Worm (Caenorhabditis elegans): Measurements from ENCODE around the gene K02F6.8.
"Not testable (repeated sequence)": the region's sequence is repeated elsewhere in the genome, so short reads cannot be mapped to it uniquely, and the experiment has no call there.

Gene K02F6.8

DNA sequence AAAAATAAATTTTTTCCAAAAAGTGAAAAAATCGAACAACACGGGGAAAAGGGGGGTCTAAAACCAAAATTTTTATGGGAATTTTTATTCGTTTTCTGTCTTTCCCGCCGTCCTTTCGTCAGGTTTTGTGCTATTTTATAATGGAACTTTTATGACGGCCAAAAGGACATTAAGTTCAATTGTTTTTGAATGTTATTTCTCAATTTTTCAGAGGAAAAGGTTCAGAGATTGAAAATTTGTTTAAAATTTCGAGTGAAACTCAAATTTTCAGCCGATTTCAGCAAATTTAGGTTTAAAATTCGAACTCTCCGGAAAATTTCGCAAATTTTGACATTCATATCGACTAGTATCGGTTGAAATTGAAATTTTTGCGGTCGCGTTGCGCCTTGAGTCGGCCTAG lies 29.1 kb upstream of the K02F6.8 start, which contains the start of gene nep-18:
Gene nep-18 (minus strand): TSS at position 101 of the 400 bp plus-strand sequence.
- no peak for TF ChIP-seq lin-13 (tag; optimal IDR thresholded peaks at IDR 0.05)
- TF ChIP-seq nhr-12 (tag; optimal IDR thresholded peaks at IDR 0.05): no peak

DNA sequence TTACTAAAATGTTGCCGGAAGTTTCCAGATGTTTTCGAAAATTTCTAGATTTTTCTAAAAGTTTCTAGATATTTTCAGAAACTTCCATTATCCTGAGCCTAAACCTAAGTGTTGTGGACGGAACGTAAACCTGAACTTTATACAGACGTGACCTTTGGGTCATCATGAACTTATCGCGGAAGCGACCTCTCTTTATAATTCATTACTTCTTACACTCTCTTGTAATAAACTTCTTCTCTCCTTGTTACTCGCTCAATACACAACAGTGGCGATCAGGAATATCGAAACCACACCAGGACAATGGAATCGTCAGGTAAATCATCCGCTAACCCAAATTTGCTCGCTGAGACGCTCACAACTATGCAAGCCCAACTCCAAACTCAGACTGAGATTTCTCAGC lies 18.8 kb upstream of the K02F6.8 start, which contains the start of gene K02F6.1:
Gene K02F6.1 (plus strand): TSS at position 301 of the 400 bp plus-strand sequence.
- not testable (repeated sequence) for TF ChIP-seq blmp-1 (tag; optimal IDR thresholded peaks at IDR 0.05); unc-62 (GFP tag; optimal IDR thresholded peaks at IDR 0.05); ceh-39 (tag; optimal IDR thresholded peaks at IDR 0.05)

DNA sequence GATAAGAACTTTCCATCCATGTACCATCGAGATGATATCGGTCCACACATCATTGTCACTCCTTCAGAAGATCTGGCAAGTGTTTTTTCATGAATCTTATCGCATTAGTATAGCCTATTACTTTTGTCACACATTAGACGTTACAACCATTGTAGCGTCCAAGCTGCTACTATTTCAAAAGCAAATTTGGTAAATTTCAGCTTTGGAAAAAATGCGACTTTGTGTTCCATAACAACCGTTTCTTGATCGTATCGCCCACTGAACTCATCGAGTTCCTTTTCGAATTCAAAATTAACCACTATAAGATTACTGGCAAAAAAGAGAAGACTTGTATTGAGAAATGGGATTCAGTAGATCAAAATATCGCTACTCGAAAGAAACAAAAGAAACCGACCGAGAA lies 18.2 kb upstream of the K02F6.8 start:
- TF ChIP-seq mls-2 (tag; optimal IDR thresholded peaks at IDR 0.05) (no peak), ceh-39 (tag; optimal IDR thresholded peaks at IDR 0.05) (no peak)

DNA sequence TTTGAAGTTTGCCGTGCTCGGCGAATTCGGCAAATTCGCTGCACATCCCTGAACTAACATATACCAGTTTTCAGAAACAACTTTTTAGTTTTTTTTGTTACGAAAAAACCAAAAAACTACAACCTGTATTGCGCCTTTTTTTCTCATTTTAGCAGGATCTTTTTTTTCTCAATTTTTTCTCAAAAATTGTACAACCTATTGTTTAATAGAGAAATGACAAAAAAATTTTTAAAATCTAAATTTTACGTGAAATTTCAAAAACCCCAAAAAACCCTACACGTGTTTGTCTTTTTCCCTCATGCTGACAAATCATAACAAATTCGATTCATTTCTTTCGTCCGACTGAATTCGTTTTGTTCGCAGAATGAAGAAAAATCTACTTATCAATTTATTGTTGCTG lies 11.1 kb upstream of the K02F6.8 start, which contains the start of gene K02F6.3:
Gene K02F6.3 (plus strand): TSS at position 301 of the 400 bp plus-strand sequence.
- no peak for TF ChIP-seq nhr-2 (tag; optimal IDR thresholded peaks at IDR 0.05)
- TF ChIP-seq pha-4 (tag; optimal IDR thresholded peaks at IDR 0.05): no peak
- TF ChIP-seq nhr-76 (tag; optimal IDR thresholded peaks at IDR 0.05): no peak
- TF ChIP-seq cnd-1 (tag; optimal IDR thresholded peaks at IDR 0.05): no peak
- no peak for TF ChIP-seq elt-3 (tag; optimal IDR thresholded peaks at IDR 0.05)
- TF ChIP-seq ztf-11 (tag; optimal IDR thresholded peaks at IDR 0.05): no peak
- TF ChIP-seq sem-2 (GFP tag; optimal IDR thresholded peaks at IDR 0.05): no peak
- TF ChIP-seq snpc-4 (tag; optimal IDR thresholded peaks at IDR 0.05): no peak
- TF ChIP-seq unc-39 (tag; optimal IDR thresholded peaks at IDR 0.05): no peak
- TF ChIP-seq unc-120 (tag; optimal IDR thresholded peaks at IDR 0.05; ENCODE audit: poor library complexity, severe bottlenecking): no peak
- TF ChIP-seq mab-5 (tag; optimal IDR thresholded peaks at IDR 0.05): no peak
- no peak for TF ChIP-seq lin-13 (tag; optimal IDR thresholded peaks at IDR 0.05)
- no peak for TF ChIP-seq nhr-28 (tag; optimal IDR thresholded peaks at IDR 0.05)
- no peak for TF ChIP-seq ceh-83 (GFP tag; optimal IDR thresholded peaks at IDR 0.05)
- no peak for TF ChIP-seq elt-1 (tag; optimal IDR thresholded peaks at IDR 0.05; ENCODE audit: borderline replicate concordance, insufficient read depth)

DNA sequence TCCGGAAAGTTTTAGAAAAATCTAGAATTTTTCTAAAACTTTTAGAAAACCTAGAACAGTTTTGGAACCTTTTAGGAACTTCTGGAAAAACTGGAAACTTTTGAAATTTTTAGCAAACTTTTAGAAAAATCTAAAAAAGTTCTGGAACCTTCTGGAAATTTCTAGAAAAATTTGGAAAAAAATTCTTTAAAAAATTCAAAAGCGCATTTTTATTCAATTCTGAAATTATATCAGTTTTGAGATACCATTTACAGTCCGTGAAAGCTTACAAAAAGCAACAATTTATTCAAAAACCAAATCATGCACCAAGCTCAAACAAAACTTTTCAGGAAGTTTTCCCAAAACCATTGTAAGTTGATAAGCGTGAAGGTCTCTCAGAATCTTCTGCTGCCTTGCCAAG lies 3.3 kb upstream of the K02F6.8 start, which contains the start of gene K02F6.4:
Gene K02F6.4 (plus strand): TSS at position 301 of the 400 bp plus-strand sequence.
- TF ChIP-seq nhr-237 (tag; optimal IDR thresholded peaks at IDR 0.05) (no peak), tbx-8 (GFP tag; optimal IDR thresholded peaks at IDR 0.05) (no peak), drap-1 (GFP tag; optimal IDR thresholded peaks at IDR 0.05) (no peak), unc-62 (GFP tag; optimal IDR thresholded peaks at IDR 0.05) (no peak), mls-2 (tag; optimal IDR thresholded peaks at IDR 0.05) (no peak)

DNA sequence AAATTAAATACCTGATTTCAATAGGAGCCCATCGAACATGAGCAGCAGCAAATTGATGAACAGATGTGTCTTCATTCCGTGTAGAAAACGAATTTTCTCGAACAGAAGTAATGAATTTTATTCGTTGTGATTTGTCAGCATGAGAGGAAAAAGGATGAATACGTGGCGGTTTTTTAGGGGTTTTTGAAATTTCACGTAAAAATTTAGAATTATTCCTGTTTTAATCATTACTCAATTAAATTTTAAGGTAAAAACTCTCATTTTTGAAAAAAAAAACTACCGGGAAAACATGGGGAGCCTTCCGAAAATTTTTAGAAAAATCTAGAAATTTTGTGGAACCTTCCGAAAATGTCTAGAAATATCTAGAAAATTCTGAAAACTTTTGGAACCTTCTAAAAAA lies 2.9 kb upstream of the K02F6.8 start, which contains the start of gene K02F6.7:
Gene K02F6.7 (minus strand): TSS at position 101 of the 400 bp plus-strand sequence.
- TF ChIP-seq tbx-8 (GFP tag; optimal IDR thresholded peaks at IDR 0.05): no peak
- TF ChIP-seq ceh-39 (tag; optimal IDR thresholded peaks at IDR 0.05): no peak
- TF ChIP-seq lin-32 (GFP tag; optimal IDR thresholded peaks at IDR 0.05): no peak
- TF ChIP-seq nhr-2 (tag; optimal IDR thresholded peaks at IDR 0.05): no peak
- no peak for TF ChIP-seq flh-1 (GFP tag; optimal IDR thresholded peaks at IDR 0.05)
- no peak for TF ChIP-seq lin-13 (tag; optimal IDR thresholded peaks at IDR 0.05)
- no peak for TF ChIP-seq nhr-76 (tag; optimal IDR thresholded peaks at IDR 0.05)
- TF ChIP-seq elt-1 (tag; optimal IDR thresholded peaks at IDR 0.05; ENCODE audit: borderline replicate concordance, insufficient read depth): no peak

DNA sequence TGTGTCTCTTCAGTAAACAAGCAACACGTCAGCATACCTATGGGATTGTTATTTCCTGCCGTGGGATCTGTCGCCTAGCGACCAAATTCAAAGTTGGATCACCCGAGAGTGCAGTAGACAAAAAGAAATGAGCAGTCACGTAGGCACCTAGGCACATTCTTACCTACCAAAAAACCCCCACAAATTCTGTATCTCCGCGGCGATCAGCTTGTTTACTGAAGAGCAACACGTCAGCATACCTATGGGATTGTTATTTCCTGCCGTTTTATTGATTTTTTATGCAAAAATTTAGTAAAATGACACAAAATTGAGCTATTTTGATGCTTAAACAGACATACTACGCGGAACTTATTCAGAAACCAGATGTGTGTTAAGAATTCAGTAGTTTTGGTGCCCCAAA lies 393 bp downstream of the K02F6.8 start, which contains the start of gene K02F6.5:
Gene K02F6.5 (plus strand): TSS at position 301 of the 400 bp plus-strand sequence.
- TF ChIP-seq elt-3 (tag; optimal IDR thresholded peaks at IDR 0.05); sem-2 (GFP tag; optimal IDR thresholded peaks at IDR 0.05); nhr-237 (tag; optimal IDR thresholded peaks at IDR 0.05): not testable (repeated sequence)

DNA sequence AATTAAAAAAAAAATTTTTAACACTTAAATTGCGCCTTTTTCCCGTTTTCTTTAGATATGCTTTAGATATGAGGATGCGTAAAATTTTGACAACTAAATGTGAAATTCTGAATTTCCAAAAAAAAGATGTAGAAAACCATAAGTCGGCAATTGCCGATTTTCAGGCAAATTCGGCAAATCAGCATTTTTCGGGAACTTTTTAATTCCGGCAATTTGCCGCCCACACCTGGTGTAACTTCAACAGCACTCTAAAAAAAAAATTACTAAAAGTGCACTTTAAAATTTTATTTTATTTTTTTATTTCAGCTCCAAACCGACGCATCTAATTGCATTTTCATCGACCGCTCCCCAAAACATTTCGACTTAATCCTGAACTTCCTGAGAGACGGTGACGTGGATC lies 4.4 kb downstream of the K02F6.8 start, which contains the start of gene K02F6.6:
Gene K02F6.6 (plus strand): TSS at position 301 of the 400 bp plus-strand sequence.
- TF ChIP-seq nhr-2 (tag; optimal IDR thresholded peaks at IDR 0.05): no peak
